Worm (Caenorhabditis elegans) whole organism, young adult: ENCODE measurements around the gene nep-12.

Experiments
- B0336.3 ChIP-seq: fragments of 200-800 bp; sonication (Bioruptor generic); IDR thresholded peaks from 2 replicates; pipeline ENCODE4 v1.3.6; 2022; ENCODE audit warnings: missing genetic modification characterization, missing compliant biosample characterization
- C06A6.2 ChIP-seq: fragments of 200-800 bp; sonication (Bioruptor generic); conservative IDR thresholded peaks from 2 replicates; pipeline ENCODE4 v1.3.6; 2022; ENCODE audit warnings: missing genetic modification characterization, missing compliant biosample characterization
- D2030.7 ChIP-seq: fragments of 200-800 bp; sonication (Bioruptor generic); IDR thresholded peaks from 2 replicates; pipeline ENCODE4 v1.3.6; 2022; ENCODE audit warnings: missing genetic modification reagents, missing genetic modification characterization, missing compliant biosample characterization
- F33H1.4 ChIP-seq: fragments of 200-800 bp; sonication (Bioruptor generic); IDR thresholded peaks from 2 replicates; pipeline ENCODE4 v1.3.6; 2022; ENCODE audit warnings: missing genetic modification reagents, missing genetic modification characterization, missing compliant biosample characterization
- F37B4.10 ChIP-seq: fragments of 200-800 bp; sonication (Bioruptor generic); IDR thresholded peaks from 2 replicates; pipeline ENCODE4 v1.3.6; 2022; ENCODE audit warnings: missing genetic modification characterization, missing compliant biosample characterization
- F49E8.2 ChIP-seq: sonication (generic microtip); optimal IDR thresholded peaks from 3 replicates; lab custom pipeline; 2017; ENCODE audit warnings: missing genetic modification characterization, mild to moderate bottlenecking, missing compliant biosample characterization, antibody characterized with exemption, moderate library complexity; ENCODE audit not compliant: insufficient read depth
- F57A8.1 ChIP-seq: fragments of 200-800 bp; sonication (Bioruptor generic); optimal IDR thresholded peaks from 2 replicates; lab custom pipeline; 2018; ENCODE audit warnings: mild to moderate bottlenecking, missing genetic modification characterization, moderate library complexity, missing compliant biosample characterization
- F57C9.4 ChIP-seq: sonication (generic microtip); optimal IDR thresholded peaks from 2 replicates; lab custom pipeline; 2017; ENCODE audit warnings: mild to moderate bottlenecking, missing genetic modification characterization, missing compliant biosample characterization
- T26A5.8 ChIP-seq: sonication (generic microtip); optimal IDR thresholded peaks from 2 replicates; lab custom pipeline; 2016; ENCODE audit warnings: missing genetic modification characterization, missing compliant biosample characterization
- Y56A3A.18 ChIP-seq: fragments of 200-800 bp; sonication (Bioruptor generic); IDR thresholded peaks from 2 replicates; pipeline ENCODE4 v1.3.6; 2022; ENCODE audit warnings: missing genetic modification reagents, missing genetic modification characterization, missing compliant biosample characterization
- ZK185.1 ChIP-seq: sonication (generic microtip); optimal IDR thresholded peaks from 2 replicates; lab custom pipeline; 2016; ENCODE audit warnings: mild to moderate bottlenecking, missing genetic modification characterization, missing compliant biosample characterization; ENCODE audit not compliant: poor library complexity, severe bottlenecking
- akir-1 ChIP-seq: fragments of 200-800 bp; sonication (Bioruptor generic); optimal IDR thresholded peaks from 2 replicates; lab custom pipeline; 2018; ENCODE audit warnings: mild to moderate bottlenecking, missing genetic modification characterization, moderate library complexity, missing compliant biosample characterization
- atf-7 ChIP-seq: sonication (generic microtip); optimal IDR thresholded peaks from 2 replicates; lab custom pipeline; 2017; ENCODE audit warnings: mild to moderate bottlenecking, missing genetic modification characterization, missing compliant biosample characterization
- athp-1 ChIP-seq: sonication (generic microtip); optimal IDR thresholded peaks from 2 replicates; lab custom pipeline; 2017; ENCODE audit warnings: mild to moderate bottlenecking, missing genetic modification characterization, missing compliant biosample characterization
- attf-6 ChIP-seq: fragments of 200-800 bp; sonication (Bioruptor generic); IDR thresholded peaks from 2 replicates; pipeline ENCODE4 v1.3.6; 2022; ENCODE audit warnings: missing genetic modification reagents, missing genetic modification characterization, missing compliant biosample characterization
- bed-1 ChIP-seq: fragments of 200-800 bp; sonication (Bioruptor generic); IDR thresholded peaks from 2 replicates; pipeline ENCODE4 v1.3.6; 2022; ENCODE audit warnings: missing genetic modification reagents, missing genetic modification characterization, missing compliant biosample characterization
- bed-2 ChIP-seq: fragments of 200-800 bp; sonication (Bioruptor generic); IDR thresholded peaks from 2 replicates; pipeline ENCODE4 v1.3.6; 2022; ENCODE audit warnings: missing genetic modification reagents, missing genetic modification characterization, missing compliant biosample characterization
- ccch-3 ChIP-seq: fragments of 200-800 bp; sonication (Bioruptor generic); optimal IDR thresholded peaks from 2 replicates; lab custom pipeline; 2018; ENCODE audit warnings: mild to moderate bottlenecking, missing genetic modification characterization, missing compliant biosample characterization
- ceh-40 ChIP-seq: fragments of 200-800 bp; sonication (Bioruptor generic); IDR thresholded peaks from 2 replicates; pipeline ENCODE4 v1.3.6; 2022; ENCODE audit warnings: missing genetic modification characterization, missing compliant biosample characterization
- ceh-58 ChIP-seq: fragments of 200-800 bp; sonication (Bioruptor generic); IDR thresholded peaks from 2 replicates; pipeline ENCODE4 v1.3.6; 2022; ENCODE audit warnings: missing genetic modification characterization, missing compliant biosample characterization
- ceh-79 ChIP-seq: sonication (generic microtip); optimal IDR thresholded peaks from 2 replicates; lab custom pipeline; 2017; ENCODE audit warnings: mild to moderate bottlenecking, missing genetic modification characterization, missing compliant biosample characterization
- dpff-1 ChIP-seq: sonication (generic microtip); optimal IDR thresholded peaks from 2 replicates; lab custom pipeline; 2017; ENCODE audit warnings: mild to moderate bottlenecking, missing genetic modification characterization, missing compliant biosample characterization
- ets-4 ChIP-seq: fragments of 200-800 bp; sonication (Bioruptor generic); optimal IDR thresholded peaks from 2 replicates; lab custom pipeline; 2018; ENCODE audit warnings: mild to moderate bottlenecking, missing genetic modification characterization, missing compliant biosample characterization
- fkh-3 ChIP-seq: sonication (generic microtip); optimal IDR thresholded peaks from 2 replicates; lab custom pipeline; 2016; ENCODE audit warnings: mild to moderate bottlenecking, missing genetic modification characterization, missing compliant biosample characterization
- hlh-12 ChIP-seq: sonication (generic microtip); optimal IDR thresholded peaks from 2 replicates; lab custom pipeline; 2016; ENCODE audit warnings: missing genetic modification characterization, missing compliant biosample characterization
- hmg-1.2 ChIP-seq: fragments of 200-800 bp; sonication (Bioruptor generic); IDR thresholded peaks from 2 replicates; pipeline ENCODE4 v1.3.6; 2022; ENCODE audit warnings: missing genetic modification reagents, missing genetic modification characterization, missing compliant biosample characterization
- hmg-20 ChIP-seq: fragments of 200-800 bp; sonication (Bioruptor generic); IDR thresholded peaks from 2 replicates; pipeline ENCODE4 v1.3.6; 2022; ENCODE audit warnings: missing genetic modification reagents, missing genetic modification characterization, missing compliant biosample characterization
- let-526 ChIP-seq: fragments of 200-800 bp; sonication (Bioruptor generic); IDR thresholded peaks from 2 replicates; pipeline ENCODE4 v1.3.6; 2022; ENCODE audit warnings: missing genetic modification reagents, missing genetic modification characterization, missing compliant biosample characterization
- lin-54 ChIP-seq: fragments of 200-800 bp; sonication (Bioruptor generic); optimal IDR thresholded peaks from 2 replicates; lab custom pipeline; 2018; ENCODE audit warnings: mild to moderate bottlenecking, missing genetic modification characterization, missing compliant biosample characterization
- lsy-27 ChIP-seq: sonication (generic microtip); optimal IDR thresholded peaks from 2 replicates; lab custom pipeline; 2017; ENCODE audit warnings: missing genetic modification characterization, mild to moderate bottlenecking, missing compliant biosample characterization, antibody characterized with exemption, missing genotype, borderline replicate concordance; ENCODE audit not compliant: insufficient read depth
- madf-10 ChIP-seq: sonication (generic microtip); optimal IDR thresholded peaks from 2 replicates; lab custom pipeline; 2016; ENCODE audit warnings: mild to moderate bottlenecking, missing genetic modification characterization, missing compliant biosample characterization
- nhr-90 ChIP-seq: sonication (generic microtip); optimal IDR thresholded peaks from 2 replicates; lab custom pipeline; 2016; ENCODE audit warnings: missing genotype, mild to moderate bottlenecking, missing genetic modification characterization, missing compliant biosample characterization
- pha-4 ChIP-seq: fragments of 150-350 bp; sonication (generic microtip); optimal IDR thresholded peaks from 2 replicates; lab custom pipeline; 2014; ENCODE audit warnings: missing biosample characterization, missing genetic modification reagents, missing genetic modification characterization
- rpc-1 ChIP-seq, 2 experiments: fragments of 150-350 bp in 1 of 2; sonication (generic microtip) in 1 of 2; optimal IDR thresholded peaks; 2 replicates each; lab custom pipeline; 2014 to 2018; ENCODE audit warnings: missing biosample characterization in 1 of 2, missing genetic modification characterization in 1 of 2, missing genetic modification reagents in 1 of 2, missing genotype in 1 of 2
- tbx-9 ChIP-seq: sonication (generic microtip); optimal IDR thresholded peaks from 2 replicates; lab custom pipeline; 2016; ENCODE audit warnings: borderline replicate concordance, missing genetic modification characterization, inconsistent platforms, missing compliant biosample characterization
- tlf-1 ChIP-seq: fragments of 200-800 bp; sonication (Bioruptor generic); optimal IDR thresholded peaks from 2 replicates; lab custom pipeline; 2018; ENCODE audit warnings: mild to moderate bottlenecking, missing genetic modification characterization, missing compliant biosample characterization
- zim-3 ChIP-seq: sonication (generic microtip); optimal IDR thresholded peaks from 2 replicates; lab custom pipeline; 2017; ENCODE audit warnings: mild to moderate bottlenecking, missing genetic modification characterization, moderate library complexity, missing compliant biosample characterization
- ztf-22 ChIP-seq: fragments of 200-800 bp; sonication (Bioruptor generic); optimal IDR thresholded peaks from 2 replicates; lab custom pipeline; 2018; ENCODE audit warnings: mild to moderate bottlenecking, missing genetic modification characterization, moderate library complexity, missing compliant biosample characterization
- ztf-28 ChIP-seq: fragments of 200-800 bp; sonication (Bioruptor generic); IDR thresholded peaks from 2 replicates; pipeline ENCODE4 v1.3.6; 2022; ENCODE audit warnings: missing genetic modification reagents, missing genetic modification characterization, missing compliant biosample characterization
- ztf-6 ChIP-seq: fragments of 200-800 bp; sonication (Bioruptor generic); IDR thresholded peaks from 2 replicates; pipeline ENCODE4 v1.3.6; 2022; ENCODE audit warnings: missing genetic modification reagents, missing genetic modification characterization, missing compliant biosample characterization

The nep-12 gene

ce11 chrII:4821739-4822138, 37.4 kb upstream of the nep-12 start, which contains the start of gene lact-5:
Gene lact-5 (minus strand): TSS chrII:4821739.
- TF ChIP-seq ZK185.1 (tag; lab: Kevin White, UChicago) (no peak), F49E8.2 (tag; lab: Kevin White, UChicago) (no peak), fkh-3 (tag; lab: Kevin White, UChicago) (no peak), bed-1 (GFP tag; lab: Robert Waterston, UW) (no peak), hmg-1.2 (GFP tag; lab: Robert Waterston, UW) (no peak), D2030.7 (GFP tag; lab: Robert Waterston, UW) (no peak), atf-7 (tag; lab: Kevin White, UChicago) (no peak), akir-1 (no peak), hmg-20 (GFP tag; lab: Robert Waterston, UW) (no peak)

ce11 chrII:4818780-4819179, 34.4 kb upstream of the nep-12 start:
- TF ChIP-seq ztf-6 (no peak), ceh-79 (tag; lab: Kevin White, UChicago) (no peak), hmg-1.2 (GFP tag; lab: Robert Waterston, UW) (no peak)

- TF ChIP-seq pha-4 (tag; lab: Kevin White, UChicago) = no peak
- no peak for TF ChIP-seq lin-54 (GFP tag; lab: Kevin White, UChicago)
- no peak for TF ChIP-seq ets-4 (GFP tag; lab: Kevin White, UChicago)
- no peak for TF ChIP-seq F37B4.10 (GFP tag; lab: Robert Waterston, UW)
- no peak for TF ChIP-seq ccch-3 (GFP tag; lab: Kevin White, UChicago)
- no peak for TF ChIP-seq attf-6
- no peak for TF ChIP-seq tlf-1 (GFP tag; lab: Kevin White, UChicago)
- TF ChIP-seq ztf-28 (GFP tag; lab: Robert Waterston, UW) = no peak
- TF ChIP-seq F33H1.4 (GFP tag; lab: Robert Waterston, UW) = no peak
- TF ChIP-seq F57A8.1 (GFP tag; lab: Kevin White, UChicago) = no peak
- TF ChIP-seq ceh-40 (GFP tag; lab: Robert Waterston, UW) = no peak
- TF ChIP-seq hlh-12 (tag; lab: Kevin White, UChicago) = no peak
- TF ChIP-seq rpc-1 (optimal IDR thresholded peaks at IDR 0.05; lab: Kevin White, UChicago) = no peak
- TF ChIP-seq rpc-1 (tag; optimal IDR thresholded peaks at IDR 0.05; lab: Kevin White, UChicago) = no peak
- no peak for TF ChIP-seq ztf-22
Observed at ce11 chrII:4815356-4815755, 31.0 kb upstream of the nep-12 start.

ce11 chrII:4811986-4812385, 27.6 kb upstream of the nep-12 start, which contains the start of gene rig-6:
Gene rig-6 (minus strand): TSS chrII:4812086.
- no peak for TF ChIP-seq athp-1 (tag; lab: Kevin White, UChicago)
- TF ChIP-seq lin-54 (GFP tag; lab: Kevin White, UChicago) = no peak
- no peak for TF ChIP-seq hlh-12 (tag; lab: Kevin White, UChicago)
- no peak for TF ChIP-seq madf-10 (tag; lab: Kevin White, UChicago)
- TF ChIP-seq let-526 = no peak
- no peak for TF ChIP-seq T26A5.8 (tag; lab: Kevin White, UChicago)
- TF ChIP-seq B0336.3 (GFP tag; lab: Robert Waterston, UW) = no peak
- no peak for TF ChIP-seq nhr-90 (tag; lab: Kevin White, UChicago)
- no peak for TF ChIP-seq bed-2 (GFP tag; lab: Robert Waterston, UW)
- no peak for TF ChIP-seq C06A6.2 (GFP tag; lab: Robert Waterston, UW)
- no peak for TF ChIP-seq hmg-20 (GFP tag; lab: Robert Waterston, UW)
- TF ChIP-seq attf-6 = no peak
- no peak for TF ChIP-seq zim-3
- no peak for TF ChIP-seq tbx-9
- TF ChIP-seq dpff-1 (tag; lab: Kevin White, UChicago) = no peak
- no peak for TF ChIP-seq ztf-22
- TF ChIP-seq ceh-58 = no peak
- no peak for TF ChIP-seq Y56A3A.18 (GFP tag; lab: Robert Waterston, UW)
- no peak for TF ChIP-seq lsy-27
- TF ChIP-seq F57C9.4 (tag; lab: Kevin White, UChicago) = no peak
